Worm (Caenorhabditis elegans): Measurements from ENCODE around the gene pes-4.

ce11 chrIII:1166388-1166787, 63.7 kb downstream of the pes-4 start:
- TF ChIP-seq flt-1 (GFP tag; IDR thresholded peaks at IDR 0.05) (no peak), T22C8.4 (GFP tag; IDR thresholded peaks at IDR 0.05) (no peak), ztf-29 (GFP tag; IDR thresholded peaks at IDR 0.05) (no peak), med-1 (GFP tag; optimal IDR thresholded peaks at IDR 0.05; ENCODE audit: insufficient read depth) (no peak), ref-1 (GFP tag; conservative IDR thresholded peaks at IDR 0.05) (no peak), cog-1 (tag; optimal IDR thresholded peaks at IDR 0.05) (no peak), tab-1 (GFP tag; IDR thresholded peaks at IDR 0.05) (no peak), klf-2 (GFP tag; conservative IDR thresholded peaks at IDR 0.05) (no peak)

Data from whole organism, midembryonic.